Fruit fly (Drosophila melanogaster) whole organism, embryonic: Measurements from ENCODE around the gene MED19.

Experiments
- Adf1 ChIP-seq: fragments of 200-800 bp; sonication (Bioruptor generic); IDR thresholded peaks from 2 replicates; pipeline ENCODE4 v1.3.6; 2022; ENCODE audit warnings: missing biosample characterization, missing genetic modification characterization
- B-H1 ChIP-seq: fragments of 200-800 bp; sonication (Bioruptor generic); IDR thresholded peaks from 3 replicates; pipeline ENCODE4 v1.3.6; 2022; ENCODE audit warnings: missing biosample characterization, missing genetic modification characterization
- BEAF-32 ChIP-seq: fragments of 200-800 bp; sonication (Bioruptor generic); optimal IDR thresholded peaks from 3 replicates; lab custom pipeline; 2017; ENCODE audit warnings: missing biosample characterization, missing genetic modification characterization, mild to moderate bottlenecking, moderate library complexity, missing genetic modification reagents
- Bdp1 ChIP-seq: fragments of 200-800 bp; sonication (Bioruptor generic); optimal IDR thresholded peaks from 3 replicates; lab custom pipeline; 2016; ENCODE audit warnings: missing biosample characterization, missing genetic modification characterization
- Blimp-1 ChIP-seq: fragments of 200-800 bp; sonication (Bioruptor generic); optimal IDR thresholded peaks from 3 replicates; lab custom pipeline; 2018; ENCODE audit warnings: missing biosample characterization, missing genetic modification characterization, mild to moderate bottlenecking, moderate library complexity, missing genetic modification reagents
- CG10147 ChIP-seq: fragments of 200-800 bp; sonication (Bioruptor generic); optimal IDR thresholded peaks from 2 replicates; lab custom pipeline; 2019; ENCODE audit warnings: missing biosample characterization, mild to moderate bottlenecking, missing genetic modification characterization, moderate library complexity
- CG12219 ChIP-seq: fragments of 200-800 bp; sonication (Bioruptor generic); optimal IDR thresholded peaks from 3 replicates; lab custom pipeline; 2018; ENCODE audit warnings: missing biosample characterization, mild to moderate bottlenecking, missing genetic modification characterization
- CG13296 ChIP-seq: fragments of 200-800 bp; sonication (Bioruptor generic); optimal IDR thresholded peaks from 3 replicates; lab custom pipeline; 2018; ENCODE audit warnings: missing biosample characterization, mild to moderate bottlenecking, missing genetic modification characterization
- CG16813 ChIP-seq: fragments of 200-800 bp; sonication (Bioruptor generic); IDR thresholded peaks from 3 replicates; pipeline ENCODE4 v1.3.6; 2022; ENCODE audit warnings: missing biosample characterization, missing genetic modification characterization; ENCODE audit not compliant: partially characterized antibody
- CG17328 ChIP-seq: fragments of 200-800 bp; sonication (Bioruptor generic); IDR thresholded peaks from 2 replicates; pipeline ENCODE4 v1.3.6; 2022; ENCODE audit warnings: missing biosample characterization, missing genetic modification characterization
- CG18476 ChIP-seq: fragments of 200-800 bp; sonication (Bioruptor generic); optimal IDR thresholded peaks from 2 replicates; lab custom pipeline; 2016; ENCODE audit warnings: missing biosample characterization, mild to moderate bottlenecking, missing genetic modification characterization
- CG3281 ChIP-seq: fragments of 200-800 bp; sonication (Bioruptor generic); optimal IDR thresholded peaks from 3 replicates; lab custom pipeline; 2017; ENCODE audit warnings: missing biosample characterization, mild to moderate bottlenecking, missing genetic modification characterization
- CG33213 ChIP-seq: fragments of 200-800 bp; sonication (Bioruptor generic); optimal IDR thresholded peaks from 3 replicates; lab custom pipeline; 2016; ENCODE audit warnings: missing biosample characterization, missing genetic modification characterization
- CG34376 ChIP-seq: fragments of 200-800 bp; sonication (Bioruptor generic); optimal IDR thresholded peaks from 2 replicates; lab custom pipeline; 2018; ENCODE audit warnings: missing biosample characterization, mild to moderate bottlenecking, missing genetic modification characterization
- CG3847 ChIP-seq: fragments of 200-800 bp; sonication (Bioruptor generic); IDR thresholded peaks from 2 replicates; pipeline ENCODE4 v1.3.6; 2022; ENCODE audit warnings: missing biosample characterization, missing genetic modification characterization
- CG42726 ChIP-seq: fragments of 200-800 bp; sonication (Bioruptor generic); IDR thresholded peaks from 2 replicates; pipeline ENCODE4 v1.3.6; 2022; ENCODE audit warnings: missing biosample characterization, missing genetic modification characterization; ENCODE audit not compliant: partially characterized antibody
- CG4617 ChIP-seq: fragments of 200-800 bp; sonication (Bioruptor generic); optimal IDR thresholded peaks from 3 replicates; lab custom pipeline; 2016; ENCODE audit warnings: missing biosample characterization, missing genetic modification characterization, borderline replicate concordance
- CG6791 ChIP-seq: fragments of 200-800 bp; sonication (Bioruptor generic); IDR thresholded peaks from 3 replicates; pipeline ENCODE4 v1.3.6; 2022; ENCODE audit warnings: missing biosample characterization, missing genetic modification characterization; ENCODE audit not compliant: partially characterized antibody
- CG7357 ChIP-seq: fragments of 200-800 bp; sonication (Bioruptor generic); IDR thresholded peaks from 3 replicates; pipeline ENCODE4 v1.3.6; 2022; ENCODE audit warnings: missing biosample characterization, missing genetic modification characterization
- CG7745 ChIP-seq: fragments of 200-800 bp; sonication (Bioruptor generic); optimal IDR thresholded peaks from 2 replicates; lab custom pipeline; 2018; ENCODE audit warnings: missing biosample characterization, mild to moderate bottlenecking, missing genetic modification characterization, moderate library complexity
- CG7963 ChIP-seq: fragments of 200-800 bp; sonication (Bioruptor generic); IDR thresholded peaks from 3 replicates; pipeline ENCODE4 v1.3.6; 2022; ENCODE audit warnings: missing biosample characterization, missing genetic modification characterization; ENCODE audit not compliant: partially characterized antibody
- CG9727 ChIP-seq: fragments of 200-800 bp; sonication (Bioruptor generic); optimal IDR thresholded peaks from 3 replicates; lab custom pipeline; 2017; ENCODE audit warnings: missing biosample characterization, mild to moderate bottlenecking, missing genetic modification characterization
- CG9817 ChIP-seq: fragments of 200-800 bp; sonication (Bioruptor generic); optimal IDR thresholded peaks from 2 replicates; lab custom pipeline; 2018; ENCODE audit warnings: missing biosample characterization, mild to moderate bottlenecking, missing genetic modification characterization, moderate library complexity
- Eip74EF ChIP-seq, 2 experiments: fragments of 200-800 bp in 1 of 2; fragments of >200 bp in 1 of 2; sonication (Bioruptor generic) in 1 of 2; optimal IDR thresholded peaks; 2 replicates each; lab custom pipeline; 2017 to 2019; ENCODE audit warnings: missing biosample characterization in 2 of 2, missing genetic modification characterization in 2 of 2, mild to moderate bottlenecking in 1 of 2, moderate library complexity in 1 of 2
- Fer1 ChIP-seq: fragments of 200-800 bp; sonication (Bioruptor generic); optimal IDR thresholded peaks from 2 replicates; lab custom pipeline; 2017; ENCODE audit warnings: missing biosample characterization, mild to moderate bottlenecking, missing genetic modification characterization
- HHEX ChIP-seq: fragments of 200-800 bp; sonication (Bioruptor generic); optimal IDR thresholded peaks from 3 replicates; lab custom pipeline; 2017; ENCODE audit warnings: missing biosample characterization, mild to moderate bottlenecking, missing genetic modification characterization, missing genetic modification reagents
- Mes4 ChIP-seq: fragments of 200-800 bp; sonication (Bioruptor generic); optimal IDR thresholded peaks from 2 replicates; lab custom pipeline; 2016; ENCODE audit warnings: missing biosample characterization, missing genetic modification characterization
- Myb ChIP-seq: fragments of 200-800 bp; sonication (Bioruptor generic); optimal IDR thresholded peaks from 2 replicates; lab custom pipeline; 2016; ENCODE audit warnings: missing biosample characterization, missing genetic modification characterization
- NFAT ChIP-seq: fragments of 200-800 bp; sonication (Bioruptor generic); IDR thresholded peaks from 2 replicates; pipeline ENCODE4 v1.3.6; 2022; ENCODE audit warnings: missing biosample characterization, missing genetic modification characterization
- Nf-YC ChIP-seq: fragments of 200-800 bp; optimal IDR thresholded peaks from 3 replicates; lab custom pipeline; 2019; ENCODE audit warnings: missing biosample characterization, mild to moderate bottlenecking, missing genetic modification characterization, moderate library complexity
- Opbp ChIP-seq: fragments of 200-800 bp; sonication (Bioruptor generic); IDR thresholded peaks from 3 replicates; pipeline ENCODE4 v1.3.6; 2022; ENCODE audit warnings: missing biosample characterization, missing genetic modification characterization; ENCODE audit not compliant: partially characterized antibody
- Spps ChIP-seq: fragments of 200-800 bp; sonication (Bioruptor generic); optimal IDR thresholded peaks from 2 replicates; lab custom pipeline; 2018; ENCODE audit warnings: missing biosample characterization, mild to moderate bottlenecking, missing genetic modification characterization
- Sry-β ChIP-seq: fragments of 200-800 bp; sonication (Bioruptor generic); optimal IDR thresholded peaks from 2 replicates; lab custom pipeline; 2018; ENCODE audit warnings: missing biosample characterization, mild to moderate bottlenecking, missing genetic modification characterization, moderate library complexity
- cad ChIP-seq: fragments of >200 bp; optimal IDR thresholded peaks from 2 replicates; lab custom pipeline; 2017; ENCODE audit warnings: missing biosample characterization, missing genetic modification characterization
- chif ChIP-seq, 2 experiments: fragments of 200-800 bp; sonication (Bioruptor generic); optimal IDR thresholded peaks; 3 replicates each; lab custom pipeline; 2016; ENCODE audit warnings: missing biosample characterization in 2 of 2, missing genetic modification characterization in 2 of 2
- corto ChIP-seq: fragments of 200-800 bp; sonication (Bioruptor generic); optimal IDR thresholded peaks from 2 replicates; lab custom pipeline; 2016; ENCODE audit warnings: missing biosample characterization, mild to moderate bottlenecking, missing genetic modification characterization, moderate library complexity
- crc ChIP-seq: fragments of 200-800 bp; sonication (Bioruptor generic); optimal IDR thresholded peaks from 2 replicates; lab custom pipeline; 2016; ENCODE audit warnings: missing biosample characterization, missing genetic modification characterization
- grau ChIP-seq: fragments of 200-800 bp; optimal IDR thresholded peaks from 3 replicates; lab custom pipeline; 2019; ENCODE audit warnings: missing biosample characterization, mild to moderate bottlenecking, missing genetic modification characterization, moderate library complexity
- grn ChIP-seq: fragments of 200-800 bp; sonication (Bioruptor generic); optimal IDR thresholded peaks from 3 replicates; lab custom pipeline; 2017; ENCODE audit warnings: missing biosample characterization, missing genetic modification characterization
- hbn ChIP-seq: fragments of 200-800 bp; sonication (Bioruptor generic); IDR thresholded peaks from 2 replicates; pipeline ENCODE4 v1.3.6; 2022; ENCODE audit warnings: missing biosample characterization, missing genetic modification characterization; ENCODE audit not compliant: partially characterized antibody
- lmd ChIP-seq: fragments of 200-800 bp; sonication (Bioruptor generic); IDR thresholded peaks from 2 replicates; pipeline ENCODE4 v1.3.6; 2022; ENCODE audit warnings: missing biosample characterization, missing genetic modification characterization
- lov ChIP-seq, 2 experiments: fragments of 200-800 bp in 1 of 2; fragments of >200 bp in 1 of 2; sonication (Bioruptor generic) in 1 of 2; IDR thresholded peaks in 1 of 2; optimal IDR thresholded peaks in 1 of 2; 2 replicates in 1 of 2; 3 replicates in 1 of 2; pipeline versions ENCODE4 v1.3.6 to Lab custom; 2017 to 2022; ENCODE audit warnings: missing biosample characterization in 1 of 2, missing genetic modification characterization in 1 of 2
- pzg ChIP-seq: fragments of 200-800 bp; sonication (Bioruptor generic); optimal IDR thresholded peaks from 3 replicates; lab custom pipeline; 2018; ENCODE audit warnings: missing biosample characterization, mild to moderate bottlenecking, missing genetic modification characterization, moderate library complexity
- sim ChIP-seq: fragments of 200-800 bp; sonication (Bioruptor generic); IDR thresholded peaks from 2 replicates; pipeline ENCODE4 v1.3.6; 2022; ENCODE audit warnings: missing biosample characterization, missing genetic modification characterization
- slbo ChIP-seq: fragments of 200-800 bp; sonication (Bioruptor generic); IDR thresholded peaks from 2 replicates; pipeline ENCODE4 v1.3.6; 2022; ENCODE audit warnings: missing biosample characterization, missing genetic modification characterization
- tna ChIP-seq: fragments of 200-800 bp; sonication (Bioruptor generic); IDR thresholded peaks from 2 replicates; pipeline ENCODE4 v1.3.6; 2022; ENCODE audit warnings: missing biosample characterization, missing genetic modification characterization; ENCODE audit not compliant: partially characterized antibody

The MED19 gene

dm6 chr3L:17846169-17846981 lies at the start of gene MED19, which contains the start of gene CG7430:
Gene MED19, minus strand, starts transcription at chr3L:17846501.
Gene CG7430, plus strand, starts transcription at chr3L:17846916.
- TF ChIP-seq pzg (peak; percentile 91), lov (optimal IDR thresholded peaks at IDR 0.05; lab: Kevin White, UChicago) (no peak), lov (GFP tag; IDR thresholded peaks at IDR 0.05; lab: Robert Waterston, UW) (no peak), cad (no peak), Fer1 (peak; percentile 70), grn (GFP tag; lab: Kevin White, UChicago) (no peak), B-H1 (no peak), CG16813 (GFP tag; lab: Robert Waterston, UW) (peak; percentile 49), HHEX (peak; percentile 2), Nf-YC (tag; lab: Kevin White, UChicago) (peak; percentile 2), CG3281 (GFP tag; lab: Kevin White, UChicago) (peak; percentile 50), CG42726 (GFP tag; lab: Robert Waterston, UW) (peak; percentile 49; the same call in 1 of the 2 replicates), Eip74EF (GFP tag; optimal IDR thresholded peaks at IDR 0.05; lab: Kevin White, UChicago) (no peak), lmd (GFP tag; lab: Robert Waterston, UW) (no peak), CG13296 (GFP tag; lab: Kevin White, UChicago) (peak; percentile 12), crc (GFP tag; lab: Kevin White, UChicago) (no peak), Myb (no peak), Sry-β (peak; percentile 13), CG10147 (GFP tag; lab: Kevin White, UChicago) (peak; percentile 27), CG33213 (GFP tag; lab: Kevin White, UChicago) (peak; percentile 45), tna (GFP tag; lab: Robert Waterston, UW) (0 out of 2 replicates have a peak, but pooled peaks have one; percentile 29), CG34376 (peak; percentile 50), Opbp (GFP tag; lab: Robert Waterston, UW) (peak; percentile 60; the same call in 2 of the 3 replicates), CG3847 (GFP tag; lab: Robert Waterston, UW) (peak; percentile 27; the same call in 1 of the 2 replicates), chif (GFP tag; optimal IDR thresholded peaks at IDR 0.05; lab: Kevin White, UChicago) (no peak), CG18476 (GFP tag; lab: Kevin White, UChicago) (no peak), Adf1 (GFP tag; lab: Robert Waterston, UW) (peak; percentile 36; the same call in 1 of the 2 replicates), CG17328 (GFP tag; lab: Robert Waterston, UW) (0 out of 2 replicates have a peak, but pooled peaks have one; percentile 7), NFAT (GFP tag; lab: Robert Waterston, UW) (peak; percentile 55), hbn (GFP tag; lab: Robert Waterston, UW) (peak; percentile 59), CG9727 (GFP tag; lab: Kevin White, UChicago) (peak; percentile 33), corto (GFP tag; lab: Kevin White, UChicago) (no peak), CG6791 (peak; percentile 66), Mes4 (GFP tag; lab: Kevin White, UChicago) (no peak), Blimp-1 (GFP tag; lab: Kevin White, UChicago) (no peak), slbo (GFP tag; lab: Robert Waterston, UW) (peak; percentile 24; the same call in 1 of the 2 replicates), CG9817 (tag; lab: Kevin White, UChicago) (no peak), CG12219 (GFP tag; lab: Kevin White, UChicago) (no peak), Bdp1 (GFP tag; lab: Kevin White, UChicago) (no peak), sim (GFP tag; lab: Robert Waterston, UW) (no peak), CG7963 (GFP tag; lab: Robert Waterston, UW) (no peak), grau (peak; percentile 8), CG4617 (GFP tag; lab: Kevin White, UChicago) (peak; percentile 79), CG7357 (no peak), BEAF-32 (GFP tag; lab: Kevin White, UChicago) (peak; percentile 80), CG7745 (peak; percentile 1), Spps (tag; lab: Kevin White, UChicago) (no peak)
